Fruit fly (Drosophila melanogaster) whole organism, embryonic: ENCODE measurements around the gene Lrrk.
A peak's percentile ranks its signal among the peaks of the same experiment; 100 is the strongest.

Experiments used
- Bdp1 ChIP-seq: fragments of 200-800 bp; sonication (Bioruptor generic); optimal IDR thresholded peaks from 3 replicates; lab custom pipeline; 2016; ENCODE audit warnings: missing biosample characterization, missing genetic modification characterization
- CG10543 ChIP-seq: fragments of 200-800 bp; sonication (Bioruptor generic); optimal IDR thresholded peaks from 3 replicates; lab custom pipeline; 2017; ENCODE audit warnings: missing biosample characterization, mild to moderate bottlenecking, missing genetic modification characterization, moderate library complexity
- CG11093 ChIP-seq: fragments of 200-800 bp; sonication (Bioruptor generic); IDR thresholded peaks from 3 replicates; pipeline ENCODE4 v1.3.6; 2022; ENCODE audit warnings: missing biosample characterization, missing genetic modification characterization
- CG11247 ChIP-seq: fragments of 200-800 bp; sonication (Bioruptor generic); IDR thresholded peaks from 2 replicates; pipeline ENCODE4 v1.3.6; 2022; ENCODE audit warnings: missing biosample characterization, missing genetic modification characterization
- CG13775 ChIP-seq: fragments of 200-800 bp; sonication (Bioruptor generic); optimal IDR thresholded peaks from 3 replicates; lab custom pipeline; 2017; ENCODE audit warnings: missing biosample characterization, mild to moderate bottlenecking, missing genetic modification characterization
- CG17359 ChIP-seq: fragments of 200-800 bp; sonication (Bioruptor generic); optimal IDR thresholded peaks from 3 replicates; lab custom pipeline; 2018; ENCODE audit warnings: missing biosample characterization, mild to moderate bottlenecking, missing genetic modification characterization, moderate library complexity
- CG1792 ChIP-seq: fragments of 200-800 bp; sonication (Bioruptor generic); optimal IDR thresholded peaks from 2 replicates; lab custom pipeline; 2016; ENCODE audit warnings: missing biosample characterization, missing genetic modification characterization
- CG2202 ChIP-seq: fragments of 200-800 bp; sonication (Bioruptor generic); optimal IDR thresholded peaks from 2 replicates; lab custom pipeline; 2018; ENCODE audit warnings: missing biosample characterization, mild to moderate bottlenecking, missing genetic modification characterization
- CG2678 ChIP-seq: fragments of 200-800 bp; sonication (Bioruptor generic); optimal IDR thresholded peaks from 3 replicates; lab custom pipeline; 2019; ENCODE audit warnings: missing biosample characterization, mild to moderate bottlenecking, missing genetic modification characterization, moderate library complexity
- CG2875 ChIP-seq: fragments of 200-800 bp; sonication (Bioruptor generic); optimal IDR thresholded peaks from 2 replicates; lab custom pipeline; 2017; ENCODE audit warnings: missing biosample characterization, mild to moderate bottlenecking, missing genetic modification characterization, missing genetic modification reagents
- CG31224 ChIP-seq: fragments of 200-800 bp; sonication (Bioruptor generic); IDR thresholded peaks from 2 replicates; pipeline ENCODE4 v1.3.6; 2022; ENCODE audit warnings: missing biosample characterization, missing genetic modification characterization
- CG32767 ChIP-seq: fragments of 200-800 bp; sonication (Bioruptor generic); IDR thresholded peaks from 2 replicates; pipeline ENCODE4 v1.3.6; 2022; ENCODE audit warnings: missing biosample characterization, missing genetic modification characterization
- CG4360 ChIP-seq: fragments of 200-800 bp; sonication (Bioruptor generic); IDR thresholded peaks from 2 replicates; pipeline ENCODE4 v1.3.6; 2022; ENCODE audit warnings: missing biosample characterization, missing genetic modification characterization
- CG7372 ChIP-seq: fragments of 200-800 bp; sonication (Bioruptor generic); IDR thresholded peaks from 2 replicates; pipeline ENCODE4 v1.3.6; 2022; ENCODE audit warnings: missing biosample characterization, missing genetic modification characterization
- CG7839 ChIP-seq: fragments of 200-800 bp; sonication (Bioruptor generic); optimal IDR thresholded peaks from 3 replicates; lab custom pipeline; 2018; ENCODE audit warnings: missing biosample characterization, mild to moderate bottlenecking, missing genetic modification characterization, moderate library complexity
- CG7928 ChIP-seq: fragments of 200-800 bp; sonication (Bioruptor generic); optimal IDR thresholded peaks from 2 replicates; lab custom pipeline; 2017; ENCODE audit warnings: missing biosample characterization, mild to moderate bottlenecking, missing genetic modification characterization
- CG9932 ChIP-seq: fragments of 200-800 bp; sonication (Bioruptor generic); IDR thresholded peaks from 2 replicates; pipeline ENCODE4 v1.3.6; 2022; ENCODE audit warnings: missing biosample characterization, missing genetic modification characterization
- Ets65A ChIP-seq: fragments of 200-800 bp; sonication (Bioruptor generic); peaks from one replicate; lab custom pipeline; 2016; ENCODE audit warnings: missing biosample characterization, missing genetic modification characterization
- HLH4C ChIP-seq: fragments of 200-800 bp; sonication (Bioruptor generic); IDR thresholded peaks from 3 replicates; pipeline ENCODE4 v1.3.6; 2022; ENCODE audit warnings: missing biosample characterization, missing genetic modification characterization; ENCODE audit not compliant: partially characterized antibody
- Hr39 ChIP-seq: fragments of >200 bp; optimal IDR thresholded peaks from 2 replicates; lab custom pipeline; 2017
- Max ChIP-seq: fragments of 200-800 bp; sonication (Bioruptor generic); optimal IDR thresholded peaks from 2 replicates; lab custom pipeline; 2016; ENCODE audit warnings: missing biosample characterization, mild to moderate bottlenecking, missing genetic modification characterization
- Med ChIP-seq: fragments of 200-800 bp; sonication (Bioruptor generic); peaks from one replicate; lab custom pipeline; 2016; ENCODE audit warnings: missing biosample characterization, missing genetic modification characterization, mild to moderate bottlenecking, inconsistent platforms, moderate library complexity
- Pdp1 ChIP-seq, 2 experiments: fragments of 200-800 bp; sonication (Bioruptor generic); optimal IDR thresholded peaks; 3 replicates each; lab custom pipeline; 2016; ENCODE audit warnings: missing biosample characterization in 2 of 2, missing genetic modification characterization in 2 of 2, mild to moderate bottlenecking in 1 of 2, moderate library complexity in 1 of 2
- chm ChIP-seq: fragments of 200-800 bp; sonication (Bioruptor generic); IDR thresholded peaks from 2 replicates; pipeline ENCODE4 v1.3.6; 2022; ENCODE audit warnings: missing biosample characterization, missing genetic modification characterization
- ci ChIP-seq: fragments of 200-800 bp; sonication (Bioruptor generic); IDR thresholded peaks from 3 replicates; pipeline ENCODE4 v1.3.6; 2022; ENCODE audit warnings: missing biosample characterization, missing genetic modification characterization
- crol ChIP-seq: fragments of 200-800 bp; sonication (Bioruptor generic); IDR thresholded peaks from 2 replicates; pipeline ENCODE4 v1.3.6; 2022; ENCODE audit warnings: missing biosample characterization, missing genetic modification characterization
- exex ChIP-seq: fragments of 200-800 bp; sonication (Bioruptor generic); optimal IDR thresholded peaks from 4 replicates; lab custom pipeline; 2018; ENCODE audit warnings: missing biosample characterization, mild to moderate bottlenecking, missing genetic modification characterization, moderate library complexity
- gfzf ChIP-seq: fragments of 200-800 bp; sonication (Bioruptor generic); optimal IDR thresholded peaks from 2 replicates; lab custom pipeline; 2016; ENCODE audit warnings: missing biosample characterization, mild to moderate bottlenecking, missing genetic modification characterization, moderate library complexity
- ham ChIP-seq: fragments of 200-800 bp; sonication (Bioruptor generic); IDR thresholded peaks from 2 replicates; pipeline ENCODE4 v1.3.6; 2022; ENCODE audit warnings: missing biosample characterization, missing genetic modification characterization
- lmd ChIP-seq: fragments of 200-800 bp; sonication (Bioruptor generic); IDR thresholded peaks from 2 replicates; pipeline ENCODE4 v1.3.6; 2022; ENCODE audit warnings: missing biosample characterization, missing genetic modification characterization
- nom ChIP-seq: fragments of 200-800 bp; sonication (Bioruptor generic); optimal IDR thresholded peaks from 2 replicates; lab custom pipeline; 2017; ENCODE audit warnings: missing biosample characterization, missing genetic modification characterization, mild to moderate bottlenecking, moderate library complexity, missing genetic modification reagents
- prd ChIP-seq, 3 experiments: fragments of >200 bp in 2 of 3; fragments of 200-800 bp in 1 of 3; sonication (Bioruptor generic) in 1 of 3; optimal IDR thresholded peaks in 2 of 3; IDR thresholded peaks in 1 of 3; 2 replicates in 2 of 3; 3 replicates in 1 of 3; pipeline versions ENCODE4 v1.3.6 to Lab custom; 2017 to 2022; ENCODE audit warnings: missing biosample characterization in 1 of 3, missing genetic modification characterization in 1 of 3
- psq ChIP-seq: fragments of 200-800 bp; sonication (Bioruptor generic); optimal IDR thresholded peaks from 2 replicates; lab custom pipeline; 2017; ENCODE audit warnings: missing biosample characterization, missing genetic modification characterization
- pzg ChIP-seq: fragments of 200-800 bp; sonication (Bioruptor generic); optimal IDR thresholded peaks from 3 replicates; lab custom pipeline; 2018; ENCODE audit warnings: missing biosample characterization, mild to moderate bottlenecking, missing genetic modification characterization, moderate library complexity
- sens-2 ChIP-seq: fragments of 200-800 bp; sonication (Bioruptor generic); IDR thresholded peaks from 2 replicates; pipeline ENCODE4 v1.3.6; 2022; ENCODE audit warnings: missing biosample characterization, missing genetic modification characterization
- sisA ChIP-seq: fragments of 200-800 bp; sonication (Bioruptor generic); IDR thresholded peaks from 2 replicates; pipeline ENCODE4 v1.3.6; 2022; ENCODE audit warnings: missing biosample characterization, missing genetic modification characterization

Gene Lrrk

dm6 chr3R:20605562-20606155 is 29.6 kb upstream of the Lrrk start:
- TF ChIP-seq ci (GFP tag; lab: Robert Waterston, UW) (peak; percentile 13; the same call in 1 of the 3 replicates), Med (GFP tag; lab: Kevin White, UChicago) (peak; percentile 24), nom (GFP tag; lab: Kevin White, UChicago) (peak; percentile 51), CG9932 (GFP tag; lab: Robert Waterston, UW) (no peak), exex (tag; lab: Kevin White, UChicago) (peak; percentile 87), CG1792 (no peak), Pdp1 (GFP tag; optimal IDR thresholded peaks at IDR 0.05; lab: Kevin White, UChicago) (peak in 1 of 2 experiments; percentile 80), CG2678 (tag; lab: Kevin White, UChicago) (no peak), sens-2 (0 out of 2 replicates have a peak, but pooled peaks have one; percentile 12)

- TF ChIP-seq CG11247 (GFP tag; lab: Robert Waterston, UW) (no peak), ci (GFP tag; lab: Robert Waterston, UW) (no peak), CG11093 (GFP tag; lab: Robert Waterston, UW) (0 out of 3 replicates have a peak, but pooled peaks have one; percentile 21), psq (GFP tag; lab: Kevin White, UChicago) (no peak), Hr39 (lab: Kevin White, UChicago) (peak; percentile 40), CG31224 (GFP tag; lab: Robert Waterston, UW) (no peak), CG2202 (tag; lab: Kevin White, UChicago) (no peak), Bdp1 (no peak), chm (no peak), CG7372 (no peak), gfzf (GFP tag; lab: Kevin White, UChicago) (no peak), sisA (0 out of 2 replicates have a peak, but pooled peaks have one; percentile 7), Ets65A (GFP tag; lab: Kevin White, UChicago) (peak; percentile 71), CG13775 (GFP tag; lab: Kevin White, UChicago) (no peak), prd (optimal IDR thresholded peaks at IDR 0.05; lab: Kevin White, UChicago) (no peak), prd (GFP tag; IDR thresholded peaks at IDR 0.05; lab: Robert Waterston, UW) (peak; percentile 35; the same call in 1 of the 3 replicates), CG10543 (GFP tag; lab: Kevin White, UChicago) (no peak), CG7839 (tag; lab: Kevin White, UChicago) (no peak), CG2875 (no peak)
Measured at dm6 chr3R:20608199-20608598, 27.1 kb upstream of the Lrrk start.

dm6 chr3R:20616801-20617200 is 18.5 kb upstream of the Lrrk start, which contains the start of gene CG15923:
Gene CG15923, minus strand, starts transcription at chr3R:20616901.
- TF ChIP-seq Max (GFP tag; lab: Kevin White, UChicago) (no peak), crol (GFP tag; lab: Robert Waterston, UW) (no peak), HLH4C (0 out of 3 replicates have a peak, but pooled peaks have one; percentile 18), lmd (GFP tag; lab: Robert Waterston, UW) (0 out of 2 replicates have a peak, but pooled peaks have one; percentile 17)

dm6 chr3R:20617583-20617982 is 17.7 kb upstream of the Lrrk start, which contains the start of gene CG5466:
Gene CG5466, plus strand, starts transcription at chr3R:20617883.
- TF ChIP-seq pzg (GFP tag; lab: Kevin White, UChicago), result peak; percentile 6
- 0 out of 2 replicates have a peak, but pooled peaks have one; percentile 43 for TF ChIP-seq CG32767 (GFP tag; lab: Robert Waterston, UW)
- TF ChIP-seq lmd (GFP tag; lab: Robert Waterston, UW), result no peak
- TF ChIP-seq gfzf (GFP tag; lab: Kevin White, UChicago), result peak; percentile 56

dm6 chr3R:20618947-20619346 is 16.3 kb upstream of the Lrrk start:
- TF ChIP-seq CG17359 (tag; lab: Kevin White, UChicago) (no peak), CG4360 (GFP tag; lab: Robert Waterston, UW) (peak; percentile 57), CG7928 (no peak), ham (GFP tag; lab: Robert Waterston, UW) (no peak), Hr39 (lab: Kevin White, UChicago) (peak; percentile 18)
- TF ChIP-seq, all 482 proteins: peak for 2
